Worm (Caenorhabditis elegans): Measurements from ENCODE around the gene clc-3.

ce11 chrX:3416063-3416462, 41.5 kb upstream of the clc-3 start:
- no peak for TF ChIP-seq dve-1 (tag; optimal IDR thresholded peaks at IDR 0.05; ENCODE audit: insufficient read depth)
- TF ChIP-seq unc-62 (GFP tag; optimal IDR thresholded peaks at IDR 0.05 in 1 of 2), result no peak
- TF ChIP-seq unc-62 (tag; optimal IDR thresholded peaks at IDR 0.05), result no peak
- TF ChIP-seq Y75B8A.6 (GFP tag; IDR thresholded peaks at IDR 0.05), result no peak
- no peak for TF ChIP-seq ama-1 (optimal IDR thresholded peaks at IDR 0.05)
- TF ChIP-seq aly-2 (tag; optimal IDR thresholded peaks at IDR 0.05), result no peak
- TF ChIP-seq lin-29 (GFP tag; IDR thresholded peaks at IDR 0.05), result no peak
- TF ChIP-seq mdt-29 (GFP tag; IDR thresholded peaks at IDR 0.05), result no peak
- no peak for TF ChIP-seq saeg-2 (GFP tag; IDR thresholded peaks at IDR 0.05)
